Fruit fly (Drosophila melanogaster): Measurements from ENCODE around the gene Mi-2.

The Mi-2 gene

DNA sequence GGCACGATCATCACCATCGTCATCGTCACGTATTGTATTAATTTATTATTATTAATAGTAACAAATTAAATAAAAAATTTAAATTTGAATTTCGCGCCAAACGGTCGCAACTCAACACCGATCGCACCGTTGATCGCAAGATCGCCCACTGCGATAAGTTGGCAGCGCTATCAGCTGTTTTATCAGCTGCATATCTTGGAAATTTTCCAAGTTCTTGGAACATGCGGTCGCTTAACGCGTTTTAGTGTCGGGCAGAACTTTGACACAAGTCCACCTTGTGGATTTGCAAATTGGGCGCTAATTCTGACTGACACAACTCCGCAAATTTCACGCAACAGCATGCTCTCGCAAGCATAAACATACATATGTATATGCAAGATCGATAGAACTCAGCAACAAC lies 48.8 kb downstream of the Mi-2 start (continued):
- TF ChIP-seq Xbp1 (GFP tag; optimal IDR thresholded peaks at IDR 0.05) (peak; percentile 9), CTCF (GFP tag; optimal IDR thresholded peaks at IDR 0.05) (peak; percentile 24), CG10267 (tag; optimal IDR thresholded peaks at IDR 0.05) (peak; percentile 96), CG15696 (tag; optimal IDR thresholded peaks at IDR 0.05) (no peak), bowl (GFP tag; IDR thresholded peaks at IDR 0.05) (no peak), CG2678 (tag; optimal IDR thresholded peaks at IDR 0.05) (no peak), vnd (GFP tag; IDR thresholded peaks at IDR 0.05; ENCODE audit: partially characterized antibody) (no peak), Rx (GFP tag; IDR thresholded peaks at IDR 0.05) (no peak), MBD-R2 (GFP tag; IDR thresholded peaks at IDR 0.05) (peak; percentile 88), tll (GFP tag; optimal IDR thresholded peaks at IDR 0.05) (peak in 1 of 2 experiments; percentile 19), sug (tag; optimal IDR thresholded peaks at IDR 0.05) (peak; percentile 46), CG2202 (tag; optimal IDR thresholded peaks at IDR 0.05) (no peak), sisA (GFP tag; IDR thresholded peaks at IDR 0.05) (no peak), HLHmδ (GFP tag; optimal IDR thresholded peaks at IDR 0.05) (peak; percentile 18), CG10543 (GFP tag; optimal IDR thresholded peaks at IDR 0.05) (peak; percentile 31), CG34422 (GFP tag; IDR thresholded peaks at IDR 0.05) (no peak), Optix (GFP tag; IDR thresholded peaks at IDR 0.05) (no peak), CG17385 (GFP tag; optimal IDR thresholded peaks at IDR 0.05) (peak; percentile 8), CG13296 (GFP tag; optimal IDR thresholded peaks at IDR 0.05) (peak; percentile 8), sna (GFP tag; IDR thresholded peaks at IDR 0.05; ENCODE audit: partially characterized antibody) (no peak), Sry-β (GFP tag; optimal IDR thresholded peaks at IDR 0.05) (no peak), nmo (GFP tag; optimal IDR thresholded peaks at IDR 0.05) (peak; percentile 7), ewg (GFP tag; optimal IDR thresholded peaks at IDR 0.05) (no peak), klu (GFP tag; IDR thresholded peaks at IDR 0.05) (no peak), CG11504 (tag; optimal IDR thresholded peaks at IDR 0.05) (no peak), Oaz (GFP tag; IDR thresholded peaks at IDR 0.05) (no peak), peb (GFP tag; IDR thresholded peaks at IDR 0.05) (no peak), run (tag; optimal IDR thresholded peaks at IDR 0.05) (peak; percentile 11), kni (GFP tag; optimal IDR thresholded peaks at IDR 0.05) (peak; percentile 14), slp2 (GFP tag; optimal IDR thresholded peaks at IDR 0.05) (no peak), luna (GFP tag; optimal IDR thresholded peaks at IDR 0.05) (no peak), pum (GFP tag; optimal IDR thresholded peaks at IDR 0.05) (no peak), CG9932 (GFP tag; IDR thresholded peaks at IDR 0.05) (no peak; the same call in 1 of the 2 replicates), CG7987 (GFP tag; optimal IDR thresholded peaks at IDR 0.05) (peak; percentile 42), CG12071 (GFP tag; optimal IDR thresholded peaks at IDR 0.05) (no peak), CG17829 (tag; optimal IDR thresholded peaks at IDR 0.05) (peak; percentile 54), CG3163 (GFP tag; optimal IDR thresholded peaks at IDR 0.05) (no peak), Aef1 (GFP tag; IDR thresholded peaks at IDR 0.05) (no peak), rib (GFP tag; IDR thresholded peaks at IDR 0.05) (no peak), Scr (GFP tag; IDR thresholded peaks at IDR 0.05; ENCODE audit: partially characterized antibody) (peak; percentile 34; the same call in 1 of the 2 replicates), trem (tag; optimal IDR thresholded peaks at IDR 0.05) (peak; percentile 100), CG18262 (tag; optimal IDR thresholded peaks at IDR 0.05) (peak; percentile 7), CG6791 (GFP tag; IDR thresholded peaks at IDR 0.05; ENCODE audit: partially characterized antibody) (peak; percentile 43; the same call in 1 of the 3 replicates), ind (GFP tag; optimal IDR thresholded peaks at IDR 0.05) (no peak), Fer1 (GFP tag; optimal IDR thresholded peaks at IDR 0.05) (peak; percentile 38), Atf-2 (GFP tag; optimal IDR thresholded peaks at IDR 0.05) (no peak), CG17568 (GFP tag; optimal IDR thresholded peaks at IDR 0.05) (no peak), CG7556 (GFP tag; optimal IDR thresholded peaks at IDR 0.05) (no peak), CG6854 (GFP tag; optimal IDR thresholded peaks at IDR 0.05) (peak; percentile 21), lilli (GFP tag; optimal IDR thresholded peaks at IDR 0.05) (peak; percentile 8), PHDP (tag; optimal IDR thresholded peaks at IDR 0.05) (peak; percentile 14)

All from whole organism, embryonic.